Worm (Caenorhabditis elegans) whole organism, late embryonic: Measurements from ENCODE around the gene msp-78.

Source experiments
- ceh-14 ChIP-seq: sonication (generic microtip); optimal IDR thresholded peaks from 2 replicates; lab custom pipeline; 2016; ENCODE audit warnings: missing genotype, missing genetic modification characterization, missing compliant biosample characterization
- fkh-10 ChIP-seq: fragments of 150-350 bp; optimal IDR thresholded peaks from 2 replicates; lab custom pipeline; 2014; ENCODE audit warnings: missing biosample characterization, missing genetic modification reagents, missing genetic modification characterization
- hlh-15 ChIP-seq: sonication (generic microtip); optimal IDR thresholded peaks from 2 replicates; lab custom pipeline; 2016; ENCODE audit warnings: missing genetic modification characterization, missing compliant biosample characterization
- lim-6 ChIP-seq: sonication (generic microtip); optimal IDR thresholded peaks from 2 replicates; lab custom pipeline; 2016; ENCODE audit warnings: missing genetic modification characterization, missing compliant biosample characterization
- lin-11 ChIP-seq: fragments of 200-800 bp; sonication (Bioruptor generic); optimal IDR thresholded peaks from 2 replicates; lab custom pipeline; 2018; ENCODE audit warnings: mild to moderate bottlenecking, missing genetic modification characterization, missing compliant biosample characterization
- nfya-1 ChIP-seq: sonication (generic microtip); optimal IDR thresholded peaks from 2 replicates; lab custom pipeline; 2017; ENCODE audit warnings: missing genetic modification characterization, mild to moderate bottlenecking, missing compliant biosample characterization, antibody characterized with exemption, moderate library complexity
- pat-9 ChIP-seq: fragments of 200-800 bp; sonication (Bioruptor generic); optimal IDR thresholded peaks from 2 replicates; lab custom pipeline; 2018; ENCODE audit warnings: mild to moderate bottlenecking, missing genetic modification characterization, moderate library complexity, missing compliant biosample characterization
- pha-4 ChIP-seq: fragments of 150-350 bp; optimal IDR thresholded peaks from 2 replicates; lab custom pipeline; 2018; ENCODE audit warnings: missing biosample characterization, missing genetic modification reagents, missing genetic modification characterization
- pqm-1 ChIP-seq: sonication (generic microtip); optimal IDR thresholded peaks from 2 replicates; lab custom pipeline; 2016; ENCODE audit warnings: missing genetic modification characterization, missing compliant biosample characterization
- ref-2 ChIP-seq: sonication (generic microtip); optimal IDR thresholded peaks from 2 replicates; lab custom pipeline; 2016; ENCODE audit warnings: missing genetic modification characterization, missing compliant biosample characterization
- unc-86 ChIP-seq: sonication (generic microtip); optimal IDR thresholded peaks from 2 replicates; lab custom pipeline; 2016; ENCODE audit warnings: missing genetic modification characterization, missing compliant biosample characterization

- no peak for TF ChIP-seq nfya-1 (tag; lab: Kevin White, UChicago)
- TF ChIP-seq lin-11 (tag; lab: Kevin White, UChicago) = no peak
- no peak for TF ChIP-seq ref-2 (tag; lab: Kevin White, UChicago)
- no peak for TF ChIP-seq pqm-1 (tag; lab: Kevin White, UChicago)
- TF ChIP-seq fkh-10 = no peak
- TF ChIP-seq hlh-15 (tag; lab: Kevin White, UChicago) = no peak
- TF ChIP-seq ceh-14 (tag; lab: Kevin White, UChicago) = no peak
- no peak for TF ChIP-seq pat-9 (tag; lab: Kevin White, UChicago)
- TF ChIP-seq pha-4 (tag; lab: Kevin White, UChicago) = no peak
- TF ChIP-seq lim-6 (tag; lab: Kevin White, UChicago) = no peak
- no peak for TF ChIP-seq unc-86 (tag; lab: Kevin White, UChicago)
Measured at ce11 chrIV:9802711-9803110, 32.9 kb downstream of the msp-78 start, which contains the start of gene fat-3.
